Fruit fly (Drosophila melanogaster): ENCODE measurements around the gene CG4822.

CG4822 gene

dm6 chr2L:81198-81597 is 40.4 kb downstream of the CG4822 start (continued):
- no peak for TF ChIP-seq pita (GFP tag; optimal IDR thresholded peaks at IDR 0.05)
- TF ChIP-seq CG10209 (GFP tag; optimal IDR thresholded peaks at IDR 0.05), result peak; percentile 36
- TF ChIP-seq slbo (GFP tag; IDR thresholded peaks at IDR 0.05), result no peak
- no peak for TF ChIP-seq cad (GFP tag; optimal IDR thresholded peaks at IDR 0.05)
- no peak for TF ChIP-seq CG31388 (GFP tag; optimal IDR thresholded peaks at IDR 0.05)
- TF ChIP-seq CG3281 (GFP tag; optimal IDR thresholded peaks at IDR 0.05), result peak; percentile 63
- no peak for TF ChIP-seq Adf1 (GFP tag; IDR thresholded peaks at IDR 0.05)
- TF ChIP-seq Taf1 (GFP tag; IDR thresholded peaks at IDR 0.05), result no peak
- no peak for TF ChIP-seq CG11560 (tag; IDR thresholded peaks at IDR 0.05)
- no peak for TF ChIP-seq trh (GFP tag; optimal IDR thresholded peaks at IDR 0.05)
- TF ChIP-seq chinmo (GFP tag; IDR thresholded peaks at IDR 0.05; ENCODE audit: partially characterized antibody), result no peak
- TF ChIP-seq Stat92E (GFP tag; optimal IDR thresholded peaks at IDR 0.05), result no peak
- no peak for TF ChIP-seq lov (optimal IDR thresholded peaks at IDR 0.05)
- TF ChIP-seq lov (GFP tag; IDR thresholded peaks at IDR 0.05), result 0 out of 3 replicates have a peak, but pooled peaks have one; percentile 35
- no peak for TF ChIP-seq Sry-δ (GFP tag; optimal IDR thresholded peaks at IDR 0.05)
- no peak for TF ChIP-seq chn (GFP tag; optimal IDR thresholded peaks at IDR 0.05)
- no peak for TF ChIP-seq CG1647 (GFP tag; optimal IDR thresholded peaks at IDR 0.05)
- TF ChIP-seq dmrt11E (tag; optimal IDR thresholded peaks at IDR 0.05), result no peak
- no peak for TF ChIP-seq CG1602 (GFP tag; optimal IDR thresholded peaks at IDR 0.05)
- no peak for TF ChIP-seq Bgb (GFP tag; IDR thresholded peaks at IDR 0.05; ENCODE audit: partially characterized antibody)
- TF ChIP-seq CG12236 (GFP tag; optimal IDR thresholded peaks at IDR 0.05), result no peak
- no peak for TF ChIP-seq sug (tag; optimal IDR thresholded peaks at IDR 0.05)
- peak; percentile 64 for TF ChIP-seq CG10431 (GFP tag; optimal IDR thresholded peaks at IDR 0.05)
- no peak for TF ChIP-seq knrl (GFP tag; IDR thresholded peaks at IDR 0.05; ENCODE audit: partially characterized antibody)
- TF ChIP-seq Pdp1 (GFP tag; optimal IDR thresholded peaks at IDR 0.05), result peak in 1 of 2 experiments; percentile 42
- TF ChIP-seq CG17186 (GFP tag; optimal IDR thresholded peaks at IDR 0.05), result no peak
- TF ChIP-seq MBD-R2 (GFP tag; IDR thresholded peaks at IDR 0.05), result no peak
- peak; percentile 6 for TF ChIP-seq CG8924 (tag; optimal IDR thresholded peaks at IDR 0.05)
- peak; percentile 59 for TF ChIP-seq stc (GFP tag; IDR thresholded peaks at IDR 0.05)
- no peak for TF ChIP-seq psq (GFP tag; optimal IDR thresholded peaks at IDR 0.05)
- no peak for TF ChIP-seq CG14014 (GFP tag; IDR thresholded peaks at IDR 0.05)
- TF ChIP-seq YL-1 (GFP tag; optimal IDR thresholded peaks at IDR 0.05), result no peak
- no peak for TF ChIP-seq mld (GFP tag; IDR thresholded peaks at IDR 0.05; ENCODE audit: partially characterized antibody)
- no peak for TF ChIP-seq CG2712 (tag; optimal IDR thresholded peaks at IDR 0.05)
- TF ChIP-seq nau (GFP tag; optimal IDR thresholded peaks at IDR 0.05), result peak; percentile 85
- no peak for TF ChIP-seq CG11456 (GFP tag; IDR thresholded peaks at IDR 0.05)
- no peak for TF ChIP-seq MESR4 (GFP tag; optimal IDR thresholded peaks at IDR 0.05)
- no peak for TF ChIP-seq Chrac-16 (GFP tag; optimal IDR thresholded peaks at IDR 0.05)
- TF ChIP-seq Oli (tag; optimal IDR thresholded peaks at IDR 0.05), result no peak
- TF ChIP-seq unc-4 (GFP tag; IDR thresholded peaks at IDR 0.05; ENCODE audit: partially characterized antibody), result no peak
- no peak for TF ChIP-seq Awh (GFP tag; IDR thresholded peaks at IDR 0.05)
- peak; percentile 11 for TF ChIP-seq CG18262 (tag; optimal IDR thresholded peaks at IDR 0.05)
- TF ChIP-seq hbn (GFP tag; IDR thresholded peaks at IDR 0.05; ENCODE audit: partially characterized antibody), result no peak
- no peak for TF ChIP-seq CG5245 (GFP tag; optimal IDR thresholded peaks at IDR 0.05)
- TF ChIP-seq CG18764 (GFP tag; optimal IDR thresholded peaks at IDR 0.05), result peak; percentile 10
- no peak for TF ChIP-seq tup (GFP tag; optimal IDR thresholded peaks at IDR 0.05)
- no peak for TF ChIP-seq CG17361 (GFP tag; IDR thresholded peaks at IDR 0.05)
- TF ChIP-seq CG1529 (GFP tag; optimal IDR thresholded peaks at IDR 0.05), result peak; percentile 55
- no peak for TF ChIP-seq vnd (GFP tag; IDR thresholded peaks at IDR 0.05; ENCODE audit: partially characterized antibody)
- peak; percentile 68 for TF ChIP-seq CG1233 (GFP tag; optimal IDR thresholded peaks at IDR 0.05)
- TF ChIP-seq cg (GFP tag; optimal IDR thresholded peaks at IDR 0.05), result no peak

All from whole organism, embryonic.